Fruit fly (Drosophila melanogaster) whole organism, adult: Measurements from ENCODE around the gene Sdic4.

Experiments used
- CG11617 ChIP-seq: fragments of 200-800 bp; sonication (Bioruptor generic); optimal IDR thresholded peaks from 2 replicates; lab custom pipeline; 2017; ENCODE audit warnings: mild to moderate bottlenecking, missing biosample characterization, missing genetic modification reagents, missing genetic modification characterization
- CG12768 ChIP-seq: fragments of 200-800 bp; sonication (Bioruptor generic); optimal IDR thresholded peaks from 2 replicates; lab custom pipeline; 2017; ENCODE audit warnings: missing biosample characterization, missing genetic modification characterization, mild to moderate bottlenecking, moderate library complexity, missing genetic modification reagents
- CG14711 ChIP-seq: fragments of 200-800 bp; sonication (Bioruptor generic); optimal IDR thresholded peaks from 2 replicates; lab custom pipeline; 2018; ENCODE audit warnings: missing biosample characterization, mild to moderate bottlenecking, missing genetic modification characterization, moderate library complexity
- CG1620 ChIP-seq: fragments of 200-800 bp; sonication (Bioruptor generic); optimal IDR thresholded peaks from 2 replicates; lab custom pipeline; 2016; ENCODE audit warnings: missing biosample characterization, missing genetic modification characterization
- CG33017 ChIP-seq: fragments of 200-800 bp; sonication (Bioruptor generic); optimal IDR thresholded peaks from 2 replicates; lab custom pipeline; 2018; ENCODE audit warnings: missing biosample characterization, mild to moderate bottlenecking, missing genetic modification characterization, moderate library complexity
- CG5204 ChIP-seq: fragments of 200-800 bp; sonication (Bioruptor generic); optimal IDR thresholded peaks from 2 replicates; lab custom pipeline; 2016; ENCODE audit warnings: missing biosample characterization, missing genetic modification characterization
- CG7045 ChIP-seq: fragments of 200-800 bp; sonication (Bioruptor generic); optimal IDR thresholded peaks from 2 replicates; lab custom pipeline; 2017; ENCODE audit warnings: missing biosample characterization, mild to moderate bottlenecking, missing genetic modification characterization
- CG7101 ChIP-seq: fragments of 200-800 bp; sonication (Bioruptor generic); optimal IDR thresholded peaks from 2 replicates; lab custom pipeline; 2018; ENCODE audit warnings: missing biosample characterization, mild to moderate bottlenecking, missing genetic modification characterization, moderate library complexity
- Clk ChIP-seq: fragments of 200-800 bp; sonication (Bioruptor generic); optimal IDR thresholded peaks from 2 replicates; lab custom pipeline; 2017; ENCODE audit warnings: missing biosample characterization, missing genetic modification characterization
- Crg-1 ChIP-seq: fragments of 200-800 bp; sonication (Bioruptor generic); optimal IDR thresholded peaks from 2 replicates; lab custom pipeline; 2016; ENCODE audit warnings: missing biosample characterization, missing genetic modification characterization
- Hr96 ChIP-seq: fragments of 200-800 bp; sonication (Bioruptor generic); optimal IDR thresholded peaks from 2 replicates; lab custom pipeline; 2016; ENCODE audit warnings: missing biosample characterization, missing genetic modification characterization
- Mnt ChIP-seq: fragments of 200-800 bp; sonication (Bioruptor generic); optimal IDR thresholded peaks from 2 replicates; lab custom pipeline; 2016; ENCODE audit warnings: missing biosample characterization, mild to moderate bottlenecking, missing genetic modification characterization
- bab1 ChIP-seq: fragments of 200-800 bp; sonication (Bioruptor generic); optimal IDR thresholded peaks from 3 replicates; lab custom pipeline; 2019; ENCODE audit warnings: missing biosample characterization, mild to moderate bottlenecking, missing genetic modification characterization, moderate library complexity
- cic ChIP-seq: fragments of 200-800 bp; sonication (Bioruptor generic); optimal IDR thresholded peaks from 2 replicates; lab custom pipeline; 2017; ENCODE audit warnings: missing biosample characterization, mild to moderate bottlenecking, missing genetic modification characterization, moderate library complexity
- cnc ChIP-seq, 2 experiments: fragments of >200 bp; optimal IDR thresholded peaks; 2 replicates each; lab custom pipeline; 2017
- kay ChIP-seq: fragments of 200-800 bp; sonication (Bioruptor generic); peaks from one replicate; lab custom pipeline; 2016; ENCODE audit warnings: missing biosample characterization, missing genetic modification characterization, borderline replicate concordance
- ovo ChIP-seq: fragments of 200-800 bp; sonication (Bioruptor generic); optimal IDR thresholded peaks from 2 replicates; lab custom pipeline; 2016; ENCODE audit warnings: missing biosample characterization, missing genetic modification characterization
- pad ChIP-seq: fragments of 200-800 bp; sonication (Bioruptor generic); optimal IDR thresholded peaks from 3 replicates; lab custom pipeline; 2017; ENCODE audit warnings: missing biosample characterization, missing genetic modification characterization, mild to moderate bottlenecking, moderate library complexity, missing genetic modification reagents
- tj ChIP-seq: fragments of 200-800 bp; sonication (Bioruptor generic); optimal IDR thresholded peaks from 3 replicates; lab custom pipeline; 2017; ENCODE audit warnings: missing biosample characterization, mild to moderate bottlenecking, missing genetic modification characterization, moderate library complexity
- toe ChIP-seq: fragments of 200-800 bp; sonication (Bioruptor generic); optimal IDR thresholded peaks from 2 replicates; lab custom pipeline; 2016; ENCODE audit warnings: missing biosample characterization, missing genetic modification characterization

The Sdic4 gene

DNA sequence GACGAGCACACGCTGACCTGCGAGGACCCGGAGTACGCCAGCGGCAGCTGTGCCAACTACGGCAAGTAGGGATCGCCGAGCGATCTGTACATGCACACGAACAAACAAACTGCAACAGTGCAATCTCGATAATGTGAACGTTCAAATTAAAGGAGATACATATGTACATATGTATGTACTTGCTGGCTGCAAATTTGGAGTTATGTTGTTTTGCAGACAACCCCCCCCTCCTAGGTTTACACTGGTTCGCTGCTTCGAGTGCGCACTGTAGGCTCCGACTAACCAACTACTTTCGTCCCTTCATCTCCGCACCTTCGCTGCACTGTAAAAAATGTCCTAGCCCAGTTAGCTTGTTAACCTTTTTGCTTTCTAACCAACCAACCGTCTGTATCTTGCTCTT lies 22.9 kb upstream of the Sdic4 start:
- TF ChIP-seq CG12768 (GFP tag; lab: Kevin White, UChicago) (no peak), cnc (optimal IDR thresholded peaks at IDR 0.05; lab: Kevin White, UChicago) (no peak), CG33017 (tag; lab: Kevin White, UChicago) (no peak), ovo (GFP tag; lab: Kevin White, UChicago) (no peak), CG7045 (GFP tag; lab: Kevin White, UChicago) (no peak), pad (GFP tag; lab: Kevin White, UChicago) (no peak), CG1620 (no peak), bab1 (no peak), CG5204 (no peak), kay (GFP tag; lab: Kevin White, UChicago) (no peak), CG11617 (no peak)

DNA sequence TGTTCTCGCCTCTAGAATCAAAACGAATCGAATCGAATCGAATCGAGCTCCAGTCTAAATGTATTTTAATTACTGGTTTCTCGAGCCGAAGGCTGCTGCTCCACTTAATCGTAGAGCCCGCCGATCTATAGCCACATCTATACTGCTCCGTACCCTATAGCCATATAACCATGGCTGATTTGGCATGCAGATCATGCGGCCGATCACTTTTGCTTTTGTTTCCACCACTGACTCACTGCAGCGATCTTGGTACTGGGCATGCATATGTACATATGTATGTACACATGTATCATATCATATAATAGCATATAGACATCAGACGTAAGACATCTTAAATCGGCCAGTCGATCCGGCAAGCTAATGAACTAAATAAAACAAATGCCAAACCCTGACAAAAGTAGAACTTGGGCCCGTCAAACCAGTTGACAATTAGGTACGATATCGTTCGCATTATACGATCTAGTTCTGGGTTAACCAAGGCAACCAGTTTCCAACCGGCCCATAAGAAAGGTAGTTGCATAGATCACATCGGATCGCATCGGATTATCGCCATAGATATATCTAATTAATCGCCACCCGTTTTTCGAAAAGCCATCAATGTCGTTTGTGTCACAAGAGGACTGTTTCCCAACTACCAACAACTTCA lies 20.5 kb upstream of the Sdic4 start:
- TF ChIP-seq cnc (optimal IDR thresholded peaks at IDR 0.05; lab: Kevin White, UChicago) (no peak), Mnt (GFP tag; lab: Kevin White, UChicago) (no peak), CG7045 (GFP tag; lab: Kevin White, UChicago) (no peak), CG1620 (no peak), kay (GFP tag; lab: Kevin White, UChicago) (no peak), toe (no peak), ovo (GFP tag; lab: Kevin White, UChicago) (no peak), CG12768 (GFP tag; lab: Kevin White, UChicago) (no peak), CG5204 (no peak), Hr96 (no peak), Crg-1 (no peak), cic (GFP tag; lab: Kevin White, UChicago) (no peak), tj (GFP tag; lab: Kevin White, UChicago) (no peak), CG11617 (no peak), CG7101 (tag; lab: Kevin White, UChicago) (no peak), CG14711 (tag; lab: Kevin White, UChicago) (no peak), pad (GFP tag; lab: Kevin White, UChicago) (no peak), CG33017 (tag; lab: Kevin White, UChicago) (no peak)

DNA sequence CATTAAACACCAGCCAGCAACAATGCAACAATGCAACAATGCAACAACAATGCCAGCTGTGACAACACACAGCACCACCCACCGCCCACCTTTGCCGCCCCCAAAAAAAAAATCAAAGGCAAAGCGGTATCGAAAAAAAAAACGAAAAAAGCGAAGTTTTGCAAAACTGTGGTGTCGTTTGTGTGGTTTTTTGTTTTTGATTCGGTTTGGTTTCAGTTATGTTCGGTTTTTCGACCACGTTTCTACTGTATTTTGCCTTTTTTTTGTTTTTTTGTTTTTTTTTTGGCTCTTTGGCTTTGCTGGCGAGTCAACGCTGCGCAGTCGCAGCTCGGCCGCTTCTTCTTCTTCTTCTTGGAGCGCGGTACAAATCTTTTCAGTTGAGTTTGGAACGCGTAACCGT lies 19.5 kb upstream of the Sdic4 start, which contains the start of gene Peritrophin-A:
Gene Peritrophin-A (plus strand): TSS at position 370 of the 400 bp plus-strand sequence.
- TF ChIP-seq toe (no peak), kay (GFP tag; lab: Kevin White, UChicago) (no peak), CG11617 (no peak), cnc (optimal IDR thresholded peaks at IDR 0.05; lab: Kevin White, UChicago) (no peak), CG14711 (tag; lab: Kevin White, UChicago) (no peak), CG7045 (GFP tag; lab: Kevin White, UChicago) (no peak), pad (GFP tag; lab: Kevin White, UChicago) (no peak), Crg-1 (no peak), CG33017 (tag; lab: Kevin White, UChicago) (no peak), bab1 (no peak), Clk (GFP tag; lab: Kevin White, UChicago) (no peak), Mnt (GFP tag; lab: Kevin White, UChicago) (no peak), tj (GFP tag; lab: Kevin White, UChicago) (no peak), CG12768 (GFP tag; lab: Kevin White, UChicago) (no peak), cic (GFP tag; lab: Kevin White, UChicago) (no peak)

DNA sequence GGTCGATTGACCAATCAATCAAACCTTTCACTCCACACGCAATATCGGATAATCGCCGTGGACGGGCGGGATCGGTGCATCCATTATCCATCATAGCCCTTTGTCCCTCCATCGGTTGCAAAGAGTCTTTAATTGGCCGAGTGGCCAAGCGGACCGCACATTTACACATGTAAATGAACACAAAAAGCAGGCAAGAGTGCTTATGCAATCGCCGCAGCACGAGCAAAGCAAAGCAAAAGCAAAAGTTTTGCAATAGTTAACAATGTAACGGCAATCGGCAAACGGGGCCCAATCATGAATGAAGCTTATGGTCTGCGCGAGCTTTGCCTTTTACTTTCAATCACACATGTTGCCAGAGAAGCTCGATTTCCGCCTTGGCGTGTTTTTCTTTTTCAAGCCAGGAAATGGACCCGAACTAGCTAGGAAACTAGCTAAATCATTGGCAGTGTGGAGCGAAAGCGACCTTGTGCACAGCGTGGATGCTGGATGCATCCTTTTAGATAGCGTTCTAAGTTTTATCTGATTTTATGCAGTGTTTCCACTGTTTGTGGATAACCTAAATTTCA lies 18.5 kb upstream of the Sdic4 start:
- no peak for TF ChIP-seq CG14711 (tag; lab: Kevin White, UChicago)
- no peak for TF ChIP-seq Hr96
- TF ChIP-seq pad (GFP tag; lab: Kevin White, UChicago) = no peak
- no peak for TF ChIP-seq cnc (optimal IDR thresholded peaks at IDR 0.05; lab: Kevin White, UChicago)
- TF ChIP-seq toe = no peak
- no peak for TF ChIP-seq CG7101 (tag; lab: Kevin White, UChicago)
- no peak for TF ChIP-seq bab1
- no peak for TF ChIP-seq CG5204
- no peak for TF ChIP-seq CG33017 (tag; lab: Kevin White, UChicago)
- TF ChIP-seq CG12768 (GFP tag; lab: Kevin White, UChicago) = no peak
- no peak for TF ChIP-seq cic (GFP tag; lab: Kevin White, UChicago)
- no peak for TF ChIP-seq CG11617
- TF ChIP-seq Mnt (GFP tag; lab: Kevin White, UChicago) = no peak
- no peak for TF ChIP-seq kay (GFP tag; lab: Kevin White, UChicago)
- no peak for TF ChIP-seq tj (GFP tag; lab: Kevin White, UChicago)
- TF ChIP-seq Crg-1 = no peak
- no peak for TF ChIP-seq Clk (GFP tag; lab: Kevin White, UChicago)

DNA sequence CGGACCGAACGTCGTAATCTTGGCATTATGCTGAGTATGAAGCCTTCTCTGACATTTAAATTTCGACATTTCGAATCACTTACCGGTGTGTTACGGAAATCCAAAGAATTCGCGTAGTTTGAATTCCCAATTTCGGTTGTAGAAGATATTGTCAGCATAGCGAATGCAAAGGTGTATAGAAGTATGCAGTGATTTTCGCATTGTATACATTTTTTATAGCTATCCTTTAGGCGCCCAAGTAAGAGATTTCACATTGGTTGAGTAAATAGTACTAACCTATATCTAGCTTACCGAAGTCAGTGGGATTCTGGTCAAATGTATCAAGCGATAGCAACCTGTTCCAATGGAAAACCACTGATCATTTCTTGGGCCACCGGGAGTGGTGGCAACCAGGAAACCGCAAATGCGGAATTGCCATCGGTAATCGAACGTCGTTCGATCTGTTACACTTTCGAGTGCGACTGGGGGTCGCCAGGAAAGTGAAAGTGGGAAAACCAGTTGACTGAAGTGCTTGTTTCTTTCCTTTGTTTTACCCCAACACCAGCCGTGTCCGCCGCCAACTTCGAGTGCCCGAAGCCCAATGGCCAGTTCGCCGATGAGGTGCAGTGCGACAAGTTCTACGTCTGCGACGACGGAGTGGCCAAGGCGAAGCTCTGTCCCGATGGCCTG lies 15.8 kb upstream of the Sdic4 start:
- TF ChIP-seq Mnt (GFP tag; lab: Kevin White, UChicago) (no peak), bab1 (no peak), CG1620 (no peak), Clk (GFP tag; lab: Kevin White, UChicago) (no peak), cic (GFP tag; lab: Kevin White, UChicago) (no peak), CG5204 (no peak), toe (no peak)

DNA sequence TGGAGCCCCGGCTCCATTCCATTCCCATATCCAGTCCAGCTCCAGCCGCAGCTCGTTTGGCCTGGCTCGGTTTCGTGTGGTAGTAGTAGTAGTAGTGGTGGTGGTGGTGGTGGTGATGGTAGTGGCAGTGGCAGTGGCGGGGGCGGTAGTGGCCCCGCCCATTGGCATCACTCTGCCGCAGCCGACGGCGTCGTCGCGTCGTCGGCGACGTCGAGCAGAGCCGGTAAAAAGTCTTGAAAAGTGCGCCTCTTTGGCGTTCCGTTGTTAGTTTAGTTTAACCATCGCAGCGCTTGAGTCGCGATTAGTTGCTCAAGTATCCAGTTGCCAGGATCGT lies 14.8 kb upstream of the Sdic4 start, which contains the start of gene obst-A:
Gene obst-A (plus strand): TSS at position 248 of the 334 bp plus-strand sequence.
- TF ChIP-seq bab1 = no peak
- no peak for TF ChIP-seq Hr96
- TF ChIP-seq CG1620 = no peak
